Worm (Caenorhabditis elegans) whole organism, L4 larva: ENCODE results near the gene C10B5.1.

ENCODE experiments used
- F26F4.8 ChIP-seq: fragments of 200-800 bp; sonication (Bioruptor generic); conservative IDR thresholded peaks from 2 replicates; pipeline ENCODE4 v1.3.6; 2022; ENCODE audit warnings: missing genetic modification characterization, missing compliant biosample characterization
- F44E2.7 ChIP-seq: fragments of 200-800 bp; sonication (Bioruptor generic); IDR thresholded peaks from 2 replicates; pipeline ENCODE4 v2.1.2; 2022; ENCODE audit warnings: missing genetic modification characterization, missing compliant biosample characterization
- T20F7.1 ChIP-seq: fragments of 200-800 bp; sonication (Bioruptor generic); optimal IDR thresholded peaks from 2 replicates; lab custom pipeline; 2018; ENCODE audit warnings: mild to moderate bottlenecking, missing genetic modification characterization, missing compliant biosample characterization
- T26A8.4 ChIP-seq: fragments of 200-800 bp; sonication (Bioruptor generic); IDR thresholded peaks from 2 replicates; pipeline ENCODE4 v1.3.6; 2022; ENCODE audit warnings: missing genetic modification characterization, missing compliant biosample characterization
- Y105C5A.15 ChIP-seq: fragments of 200-800 bp; sonication (Bioruptor generic); IDR thresholded peaks from 2 replicates; pipeline ENCODE4 v1.3.6; 2022; ENCODE audit warnings: missing genetic modification characterization, missing compliant biosample characterization
- Y5F2A.4 ChIP-seq: fragments of 200-800 bp; sonication (Bioruptor generic); optimal IDR thresholded peaks from 2 replicates; lab custom pipeline; 2018; ENCODE audit warnings: mild to moderate bottlenecking, missing genetic modification characterization, missing compliant biosample characterization
- ZK546.5 ChIP-seq, 2 experiments: sonication (generic microtip); optimal IDR thresholded peaks; 2 replicates each; lab custom pipeline; 2017; ENCODE audit warnings: missing biosample characterization in 2 of 2, missing genetic modification characterization in 2 of 2
- aha-1 ChIP-seq: fragments of 150-350 bp; peaks from one replicate; lab custom pipeline; 2014; ENCODE audit warnings: missing biosample characterization, missing genetic modification characterization
- aly-2 ChIP-seq: sonication (generic microtip); optimal IDR thresholded peaks from 2 replicates; lab custom pipeline; 2018; ENCODE audit warnings: missing biosample characterization, missing genetic modification characterization
- arid-1 ChIP-seq: fragments of 200-800 bp; sonication (Bioruptor generic); conservative IDR thresholded peaks from 2 replicates; pipeline ENCODE4 v1.3.6; 2022; ENCODE audit warnings: missing genetic modification reagents, missing genetic modification characterization, missing compliant biosample characterization
- attf-4 ChIP-seq: sonication (generic microtip); optimal IDR thresholded peaks from 3 replicates; lab custom pipeline; 2017; ENCODE audit warnings: missing biosample characterization, missing genetic modification characterization
- ceh-32 ChIP-seq: sonication (generic microtip); optimal IDR thresholded peaks from 2 replicates; lab custom pipeline; 2016; ENCODE audit warnings: mild to moderate bottlenecking, missing genetic modification characterization, missing compliant biosample characterization; ENCODE audit not compliant: poor library complexity
- ceh-44 ChIP-seq: fragments of 200-800 bp; sonication (Bioruptor generic); IDR thresholded peaks from 2 replicates; pipeline ENCODE4 v1.3.6; 2022; ENCODE audit warnings: missing genetic modification reagents, missing genetic modification characterization, missing compliant biosample characterization
- ceh-62 ChIP-seq: sonication (generic microtip); optimal IDR thresholded peaks from 2 replicates; lab custom pipeline; 2017; ENCODE audit warnings: missing biosample characterization, missing genetic modification characterization
- ces-1 ChIP-seq: fragments of 150-350 bp; sonication (generic microtip); optimal IDR thresholded peaks from 4 replicates; lab custom pipeline; 2014; ENCODE audit warnings: missing biosample characterization, missing genetic modification reagents, missing genetic modification characterization
- cey-2 ChIP-seq: sonication (generic microtip); optimal IDR thresholded peaks from 3 replicates; lab custom pipeline; 2017; ENCODE audit warnings: missing genetic modification characterization, mild to moderate bottlenecking, missing compliant biosample characterization, antibody characterized with exemption, borderline replicate concordance; ENCODE audit not compliant: insufficient read depth
- dmd-6 ChIP-seq: fragments of 200-800 bp; sonication (Bioruptor generic); IDR thresholded peaks from 2 replicates; pipeline ENCODE4 v1.3.6; 2022; ENCODE audit warnings: missing genetic modification reagents, missing genetic modification characterization, missing compliant biosample characterization
- dmd-8 ChIP-seq: fragments of 200-800 bp; sonication (Bioruptor generic); IDR thresholded peaks from 2 replicates; pipeline ENCODE4 v1.3.6; 2022; ENCODE audit warnings: missing genetic modification characterization, missing compliant biosample characterization
- dve-1 ChIP-seq: sonication (generic microtip); optimal IDR thresholded peaks from 2 replicates; lab custom pipeline; 2017; ENCODE audit warnings: antibody characterized with exemption, mild to moderate bottlenecking, missing genetic modification characterization, missing compliant biosample characterization; ENCODE audit not compliant: insufficient read depth
- fkh-10 ChIP-seq: fragments of 150-350 bp; optimal IDR thresholded peaks from 2 replicates; lab custom pipeline; 2014; ENCODE audit warnings: missing biosample characterization, missing genetic modification reagents, missing genetic modification characterization
- fos-1 ChIP-seq: fragments of 150-350 bp; optimal IDR thresholded peaks from 2 replicates; lab custom pipeline; 2014; ENCODE audit warnings: missing biosample characterization, missing genetic modification characterization
- hif-1 ChIP-seq, 2 experiments: sonication (generic microtip); optimal IDR thresholded peaks; 2 replicates each; lab custom pipeline; 2016 to 2017; ENCODE audit warnings: missing compliant biosample characterization in 2 of 2, missing genetic modification characterization in 2 of 2, missing genetic modification reagents in 2 of 2, missing genotype in 2 of 2, mild to moderate bottlenecking in 1 of 2
- hlh-11 ChIP-seq: fragments of 200-800 bp; sonication (Bioruptor generic); optimal IDR thresholded peaks from 2 replicates; lab custom pipeline; 2018; ENCODE audit warnings: mild to moderate bottlenecking, missing genetic modification characterization, missing compliant biosample characterization
- lin-13 ChIP-seq: fragments of 150-350 bp; optimal IDR thresholded peaks from 2 replicates; lab custom pipeline; 2014; ENCODE audit warnings: missing biosample characterization, missing genetic modification reagents, missing genetic modification characterization
- lin-15B ChIP-seq: fragments of 150-350 bp; sonication (generic microtip); optimal IDR thresholded peaks from 3 replicates; lab custom pipeline; 2014; ENCODE audit warnings: missing biosample characterization, missing genetic modification characterization
- lin-29 ChIP-seq: fragments of 200-800 bp; sonication (Bioruptor generic); IDR thresholded peaks from 2 replicates; pipeline ENCODE4 v1.3.6; 2022; ENCODE audit warnings: missing genetic modification reagents, missing genetic modification characterization, missing compliant biosample characterization
- lin-38 ChIP-seq: fragments of 200-800 bp; sonication (Bioruptor generic); IDR thresholded peaks from 2 replicates; pipeline ENCODE4 v1.3.6; 2022; ENCODE audit warnings: missing genetic modification reagents, missing genetic modification characterization, missing compliant biosample characterization
- lir-3 ChIP-seq: sonication (generic microtip); optimal IDR thresholded peaks from 2 replicates; lab custom pipeline; 2016; ENCODE audit warnings: mild to moderate bottlenecking, missing genetic modification characterization, missing compliant biosample characterization
- mdt-29 ChIP-seq: fragments of 200-800 bp; sonication (Bioruptor generic); IDR thresholded peaks from 2 replicates; pipeline ENCODE4 v1.3.6; 2022; ENCODE audit warnings: missing genetic modification reagents, missing genetic modification characterization, missing compliant biosample characterization
- mep-1 ChIP-seq: fragments of 150-350 bp; sonication (generic microtip); optimal IDR thresholded peaks from 3 replicates; lab custom pipeline; 2014; ENCODE audit warnings: missing biosample characterization, missing genetic modification characterization
- mes-2 ChIP-seq: sonication (generic microtip); optimal IDR thresholded peaks from 2 replicates; lab custom pipeline; 2016; ENCODE audit warnings: missing genotype, mild to moderate bottlenecking, missing genetic modification characterization, missing compliant biosample characterization; ENCODE audit not compliant: poor library complexity, severe bottlenecking
- nhr-102 ChIP-seq: sonication (generic microtip); optimal IDR thresholded peaks from 2 replicates; lab custom pipeline; 2016; ENCODE audit warnings: mild to moderate bottlenecking, missing genetic modification characterization, moderate library complexity, missing compliant biosample characterization
- nhr-111 ChIP-seq: fragments of 200-800 bp; sonication (Bioruptor generic); optimal IDR thresholded peaks from 2 replicates; lab custom pipeline; 2018; ENCODE audit warnings: mild to moderate bottlenecking, missing genetic modification characterization, missing compliant biosample characterization
- nhr-48 ChIP-seq: sonication (generic microtip); optimal IDR thresholded peaks from 2 replicates; lab custom pipeline; 2016; ENCODE audit warnings: mild to moderate bottlenecking, missing genetic modification characterization, missing compliant biosample characterization
- nhr-6 ChIP-seq: fragments of 150-350 bp; optimal IDR thresholded peaks from 2 replicates; lab custom pipeline; 2014; ENCODE audit warnings: missing biosample characterization, missing genetic modification characterization
- pha-4 ChIP-seq, 2 experiments: fragments of 150-350 bp in 1 of 2; fragments of 200-800 bp in 1 of 2; sonication (Bioruptor generic) in 1 of 2; IDR thresholded peaks in 1 of 2; optimal IDR thresholded peaks in 1 of 2; 2 replicates each; pipeline versions ENCODE4 v1.3.6 to Lab custom; 2014 to 2022; ENCODE audit warnings: missing genetic modification characterization in 2 of 2, missing genetic modification reagents in 2 of 2, missing biosample characterization in 1 of 2, missing compliant biosample characterization in 1 of 2
- pqm-1 ChIP-seq: sonication (generic microtip); optimal IDR thresholded peaks from 2 replicates; lab custom pipeline; 2017; ENCODE audit warnings: missing biosample characterization, missing genetic modification characterization
- saeg-2 ChIP-seq: fragments of 200-800 bp; sonication (Bioruptor generic); IDR thresholded peaks from 2 replicates; pipeline ENCODE4 v1.3.6; 2022; ENCODE audit warnings: missing genetic modification reagents, missing genetic modification characterization, missing compliant biosample characterization
- sdz-12 ChIP-seq: fragments of 200-800 bp; sonication (Bioruptor generic); optimal IDR thresholded peaks from 2 replicates; lab custom pipeline; 2018; ENCODE audit warnings: mild to moderate bottlenecking, missing genetic modification characterization, missing compliant biosample characterization
- set-16 ChIP-seq: fragments of 200-800 bp; sonication (Bioruptor generic); IDR thresholded peaks from 2 replicates; pipeline ENCODE4 v1.3.6; 2022; ENCODE audit warnings: missing genetic modification reagents, missing genetic modification characterization, missing compliant biosample characterization
- spr-1 ChIP-seq: sonication (generic microtip); optimal IDR thresholded peaks from 2 replicates; lab custom pipeline; 2016; ENCODE audit warnings: mild to moderate bottlenecking, missing genetic modification characterization, missing compliant biosample characterization
- tag-97 ChIP-seq: fragments of 200-800 bp; sonication (Bioruptor generic); IDR thresholded peaks from 2 replicates; pipeline ENCODE4 v1.3.6; 2022; ENCODE audit warnings: missing genetic modification characterization, missing compliant biosample characterization
- unc-39 ChIP-seq: sonication (generic microtip); optimal IDR thresholded peaks from 2 replicates; lab custom pipeline; 2017; ENCODE audit warnings: missing biosample characterization, missing genetic modification characterization
- vab-7 ChIP-seq: fragments of 200-800 bp; sonication (Bioruptor generic); IDR thresholded peaks from 2 replicates; pipeline ENCODE4 v1.3.6; 2022; ENCODE audit warnings: missing genetic modification reagents, missing genetic modification characterization, missing compliant biosample characterization
- zag-1 ChIP-seq: fragments of 150-350 bp; optimal IDR thresholded peaks from 2 replicates; lab custom pipeline; 2014; ENCODE audit warnings: missing biosample characterization, missing genetic modification characterization
- zfp-2 ChIP-seq: sonication (generic microtip); optimal IDR thresholded peaks from 2 replicates; lab custom pipeline; 2016; ENCODE audit warnings: mild to moderate bottlenecking, missing genetic modification characterization, missing compliant biosample characterization
- zfp-3 ChIP-seq: fragments of 200-800 bp; sonication (Bioruptor generic); conservative IDR thresholded peaks from 2 replicates; pipeline ENCODE4 v1.3.6; 2022; ENCODE audit warnings: missing genetic modification reagents, missing genetic modification characterization, missing compliant biosample characterization
- zip-11 ChIP-seq: fragments of 200-800 bp; sonication (Bioruptor generic); IDR thresholded peaks from 2 replicates; pipeline ENCODE4 v1.3.6; 2022; ENCODE audit warnings: missing genetic modification characterization, missing compliant biosample characterization
- zip-2 ChIP-seq: fragments of 150-350 bp; optimal IDR thresholded peaks from 2 replicates; lab custom pipeline; 2014; ENCODE audit warnings: missing biosample characterization, missing genetic modification characterization
- ztf-11 ChIP-seq: fragments of 150-350 bp; optimal IDR thresholded peaks from 2 replicates; lab custom pipeline; 2014; ENCODE audit warnings: missing biosample characterization, missing genetic modification characterization

Gene C10B5.1

ce11 chrV:8610633-8611404, 29.8 kb downstream of the C10B5.1 start, which contains the start of gene fip-4 (continued):
- no peak for TF ChIP-seq T26A8.4 (GFP tag; lab: Robert Waterston, UW)
- no peak for TF ChIP-seq fos-1
- TF ChIP-seq nhr-102 (tag; lab: Kevin White, UChicago) = no peak
- TF ChIP-seq zip-11 (GFP tag; lab: Robert Waterston, UW) = no peak
- no peak for TF ChIP-seq nhr-6 (tag; lab: Kevin White, UChicago)
- TF ChIP-seq zip-2 (tag; lab: Kevin White, UChicago) = no peak
- no peak for TF ChIP-seq aly-2
- no peak for TF ChIP-seq unc-39 (tag; lab: Kevin White, UChicago)
- TF ChIP-seq pha-4 (GFP tag; IDR thresholded peaks at IDR 0.05; lab: Robert Waterston, UW) = no peak
- peak; percentile 92 for TF ChIP-seq pha-4 (tag; optimal IDR thresholded peaks at IDR 0.05; lab: Kevin White, UChicago)
- no peak for TF ChIP-seq T20F7.1 (GFP tag; lab: Kevin White, UChicago)
- TF ChIP-seq saeg-2 (GFP tag; lab: Robert Waterston, UW) = no peak
- no peak for TF ChIP-seq ZK546.5 (tag; optimal IDR thresholded peaks at IDR 0.05; lab: Kevin White, UChicago)
- TF ChIP-seq lir-3 (tag; lab: Kevin White, UChicago) = no peak
- TF ChIP-seq nhr-48 (tag; lab: Kevin White, UChicago) = no peak
- TF ChIP-seq set-16 (GFP tag; lab: Robert Waterston, UW) = no peak
- TF ChIP-seq spr-1 (tag; lab: Kevin White, UChicago) = no peak
- no peak for TF ChIP-seq zag-1 (tag; lab: Kevin White, UChicago)
- peak; percentile 60 for TF ChIP-seq dmd-6 (GFP tag; lab: Robert Waterston, UW)
- TF ChIP-seq zfp-3 = no peak
- TF ChIP-seq mes-2 (tag; lab: Kevin White, UChicago) = no peak
- no peak for TF ChIP-seq ceh-62 (tag; lab: Kevin White, UChicago)
- no peak for TF ChIP-seq F26F4.8
- no peak for TF ChIP-seq arid-1 (GFP tag; lab: Robert Waterston, UW)
- peak; percentile 11 for TF ChIP-seq pqm-1
- no peak for TF ChIP-seq ceh-32 (tag; lab: Kevin White, UChicago)
- TF ChIP-seq ztf-11 (tag; lab: Kevin White, UChicago) = no peak
- TF ChIP-seq dve-1 (tag; lab: Kevin White, UChicago) = peak; percentile 62
- TF ChIP-seq ceh-44 (GFP tag; lab: Robert Waterston, UW) = no peak
- TF ChIP-seq Y5F2A.4 (GFP tag; lab: Kevin White, UChicago) = no peak
- TF ChIP-seq cey-2 (tag; lab: Kevin White, UChicago) = peak; percentile 12
- no peak for TF ChIP-seq lin-15B (tag; lab: Kevin White, UChicago)
- no peak for TF ChIP-seq hif-1 (tag; optimal IDR thresholded peaks at IDR 0.05; lab: Kevin White, UChicago)
- TF ChIP-seq Y105C5A.15 = no peak
- no peak for TF ChIP-seq lin-13
- no peak for TF ChIP-seq fkh-10 (GFP tag; lab: Kevin White, UChicago)
- TF ChIP-seq nhr-111 = no peak
- no peak for TF ChIP-seq ces-1 (GFP tag; lab: Kevin White, UChicago)
- TF ChIP-seq attf-4 (tag; lab: Kevin White, UChicago) = no peak
- TF ChIP-seq tag-97 (GFP tag; lab: Robert Waterston, UW) = no peak
- TF ChIP-seq mdt-29 (GFP tag; lab: Robert Waterston, UW) = no peak
- peak; percentile 45 for TF ChIP-seq hlh-11
- no peak for TF ChIP-seq sdz-12 (GFP tag; lab: Kevin White, UChicago)
- no peak for TF ChIP-seq F44E2.7 (GFP tag; lab: Robert Waterston, UW)
- no peak for TF ChIP-seq vab-7 (GFP tag; lab: Robert Waterston, UW)
- TF ChIP-seq lin-38 (GFP tag; lab: Robert Waterston, UW) = no peak
- TF ChIP-seq zfp-2 (tag; lab: Kevin White, UChicago) = no peak
- no peak for TF ChIP-seq dmd-8
- no peak for TF ChIP-seq lin-29 (GFP tag; lab: Robert Waterston, UW)
- TF ChIP-seq mep-1 = peak; percentile 26
- TF ChIP-seq aha-1 = peak; percentile 76
